Fruit fly (Drosophila melanogaster) whole organism, embryonic: Measurements from ENCODE around the gene CG7953.

Experiments used
- BEAF-32 ChIP-seq: fragments of 200-800 bp; sonication (Bioruptor generic); optimal IDR thresholded peaks from 3 replicates; lab custom pipeline; 2017; ENCODE audit warnings: missing biosample characterization, missing genetic modification characterization, mild to moderate bottlenecking, moderate library complexity, missing genetic modification reagents
- CG10209 ChIP-seq: fragments of 200-800 bp; sonication (Bioruptor generic); optimal IDR thresholded peaks from 3 replicates; lab custom pipeline; 2017; ENCODE audit warnings: missing biosample characterization, mild to moderate bottlenecking, missing genetic modification characterization, missing genetic modification reagents
- CG10274 ChIP-seq: fragments of 200-800 bp; sonication (Bioruptor generic); optimal IDR thresholded peaks from 3 replicates; lab custom pipeline; 2017; ENCODE audit warnings: missing biosample characterization, mild to moderate bottlenecking, missing genetic modification characterization
- CG10959 ChIP-seq: fragments of 200-800 bp; sonication (Bioruptor generic); IDR thresholded peaks from 2 replicates; pipeline ENCODE4 v1.3.6; 2022; ENCODE audit warnings: missing biosample characterization, missing genetic modification characterization
- CG11093 ChIP-seq: fragments of 200-800 bp; sonication (Bioruptor generic); IDR thresholded peaks from 3 replicates; pipeline ENCODE4 v1.3.6; 2022; ENCODE audit warnings: missing biosample characterization, missing genetic modification characterization
- CG11560 ChIP-seq: fragments of 200-800 bp; sonication (Bioruptor generic); IDR thresholded peaks from 3 replicates; pipeline ENCODE4 v1.3.6; 2022; ENCODE audit warnings: missing biosample characterization, missing genetic modification characterization
- CG12236 ChIP-seq: fragments of 200-800 bp; sonication (Bioruptor generic); optimal IDR thresholded peaks from 2 replicates; lab custom pipeline; 2016; ENCODE audit warnings: missing biosample characterization, missing genetic modification characterization
- CG14050 ChIP-seq: fragments of 200-800 bp; sonication (Bioruptor generic); IDR thresholded peaks from 3 replicates; pipeline ENCODE4 v1.3.6; 2022; ENCODE audit warnings: missing biosample characterization, missing genetic modification characterization
- CG14965 ChIP-seq: fragments of 200-800 bp; sonication (Bioruptor generic); optimal IDR thresholded peaks from 2 replicates; lab custom pipeline; 2016; ENCODE audit warnings: missing biosample characterization, missing genetic modification characterization, borderline replicate concordance
- CG15696 ChIP-seq: fragments of 200-800 bp; sonication (Bioruptor generic); optimal IDR thresholded peaks from 2 replicates; lab custom pipeline; 2019; ENCODE audit warnings: missing biosample characterization, mild to moderate bottlenecking, missing genetic modification characterization, moderate library complexity
- CG1603 ChIP-seq: fragments of 200-800 bp; sonication (Bioruptor generic); optimal IDR thresholded peaks from 2 replicates; lab custom pipeline; 2019; ENCODE audit warnings: missing biosample characterization, mild to moderate bottlenecking, missing genetic modification characterization, moderate library complexity
- CG16815 ChIP-seq: fragments of 200-800 bp; sonication (Bioruptor generic); optimal IDR thresholded peaks from 3 replicates; lab custom pipeline; 2017; ENCODE audit warnings: missing biosample characterization, mild to moderate bottlenecking, missing genetic modification characterization
- CG17802 ChIP-seq: fragments of 200-800 bp; sonication (Bioruptor generic); optimal IDR thresholded peaks from 2 replicates; lab custom pipeline; 2018; ENCODE audit warnings: missing biosample characterization, mild to moderate bottlenecking, missing genetic modification characterization, moderate library complexity
- CG2199 ChIP-seq: fragments of 200-800 bp; sonication (Bioruptor generic); IDR thresholded peaks from 3 replicates; pipeline ENCODE4 v1.3.6; 2022; ENCODE audit warnings: missing biosample characterization, missing genetic modification characterization
- CG2712 ChIP-seq: fragments of 200-800 bp; optimal IDR thresholded peaks from 3 replicates; lab custom pipeline; 2019; ENCODE audit warnings: missing biosample characterization, mild to moderate bottlenecking, missing genetic modification characterization, moderate library complexity
- CG5245 ChIP-seq: fragments of 200-800 bp; sonication (Bioruptor generic); optimal IDR thresholded peaks from 3 replicates; lab custom pipeline; 2016; ENCODE audit warnings: missing biosample characterization, missing genetic modification characterization
- CG6272 ChIP-seq: fragments of 200-800 bp; sonication (Bioruptor generic); IDR thresholded peaks from 2 replicates; pipeline ENCODE4 v1.3.6; 2022; ENCODE audit warnings: missing biosample characterization, missing genetic modification characterization
- CG6791 ChIP-seq: fragments of 200-800 bp; sonication (Bioruptor generic); IDR thresholded peaks from 3 replicates; pipeline ENCODE4 v1.3.6; 2022; ENCODE audit warnings: missing biosample characterization, missing genetic modification characterization; ENCODE audit not compliant: partially characterized antibody
- CG9437 ChIP-seq: fragments of 200-800 bp; sonication (Bioruptor generic); optimal IDR thresholded peaks from 2 replicates; lab custom pipeline; 2018; ENCODE audit warnings: missing biosample characterization, mild to moderate bottlenecking, missing genetic modification characterization
- CG9817 ChIP-seq: fragments of 200-800 bp; sonication (Bioruptor generic); optimal IDR thresholded peaks from 2 replicates; lab custom pipeline; 2018; ENCODE audit warnings: missing biosample characterization, mild to moderate bottlenecking, missing genetic modification characterization, moderate library complexity
- D ChIP-seq, 2 experiments: fragments of 200-800 bp in 1 of 2; fragments of >200 bp in 1 of 2; sonication (Bioruptor generic) in 1 of 2; optimal IDR thresholded peaks; 2 replicates in 1 of 2; 3 replicates in 1 of 2; lab custom pipeline; 2017; ENCODE audit warnings: mild to moderate bottlenecking in 1 of 2, missing biosample characterization in 1 of 2, missing genetic modification characterization in 1 of 2, missing genetic modification reagents in 1 of 2
- Gug ChIP-seq: fragments of 200-800 bp; sonication (Bioruptor generic); IDR thresholded peaks from 4 replicates; pipeline ENCODE4 v1.3.6; 2022; ENCODE audit warnings: missing biosample characterization, missing genetic modification characterization
- H15 ChIP-seq: fragments of 200-800 bp; sonication (Bioruptor generic); IDR thresholded peaks from 3 replicates; pipeline ENCODE4 v1.3.6; 2022; ENCODE audit warnings: missing biosample characterization, missing genetic modification characterization
- HLH54F ChIP-seq: fragments of 200-800 bp; sonication (Bioruptor generic); optimal IDR thresholded peaks from 3 replicates; lab custom pipeline; 2016; ENCODE audit warnings: missing biosample characterization, missing genetic modification characterization
- Jarid2 ChIP-seq: fragments of 200-800 bp; sonication (Bioruptor generic); optimal IDR thresholded peaks from 3 replicates; lab custom pipeline; 2017; ENCODE audit warnings: mild to moderate bottlenecking, missing biosample characterization, missing genetic modification reagents, missing genetic modification characterization
- Lpt ChIP-seq: fragments of >200 bp; optimal IDR thresholded peaks from 2 replicates; lab custom pipeline; 2018; ENCODE audit warnings: missing biosample characterization, missing genetic modification characterization
- Max ChIP-seq: fragments of 200-800 bp; sonication (Bioruptor generic); optimal IDR thresholded peaks from 2 replicates; lab custom pipeline; 2016; ENCODE audit warnings: missing biosample characterization, mild to moderate bottlenecking, missing genetic modification characterization
- Meics ChIP-seq: fragments of 200-800 bp; sonication (Bioruptor generic); optimal IDR thresholded peaks from 2 replicates; lab custom pipeline; 2017; ENCODE audit warnings: missing biosample characterization, mild to moderate bottlenecking, missing genetic modification characterization
- Nf-YC ChIP-seq: fragments of 200-800 bp; optimal IDR thresholded peaks from 3 replicates; lab custom pipeline; 2019; ENCODE audit warnings: missing biosample characterization, mild to moderate bottlenecking, missing genetic modification characterization, moderate library complexity
- Oaz ChIP-seq: fragments of 200-800 bp; sonication (Bioruptor generic); IDR thresholded peaks from 2 replicates; pipeline ENCODE4 v1.3.6; 2022; ENCODE audit warnings: missing biosample characterization, missing genetic modification characterization
- Opbp ChIP-seq: fragments of 200-800 bp; sonication (Bioruptor generic); IDR thresholded peaks from 3 replicates; pipeline ENCODE4 v1.3.6; 2022; ENCODE audit warnings: missing biosample characterization, missing genetic modification characterization; ENCODE audit not compliant: partially characterized antibody
- PHDP ChIP-seq: fragments of 200-800 bp; sonication (Bioruptor generic); optimal IDR thresholded peaks from 3 replicates; lab custom pipeline; 2018; ENCODE audit warnings: missing biosample characterization, mild to moderate bottlenecking, missing genetic modification characterization, moderate library complexity
- Poxn ChIP-seq: fragments of 200-800 bp; sonication (Bioruptor generic); IDR thresholded peaks from 2 replicates; pipeline ENCODE4 v1.3.6; 2022; ENCODE audit warnings: missing biosample characterization, missing genetic modification characterization
- Stat92E ChIP-seq, 3 experiments: fragments of >200 bp in 2 of 3; fragments of 200-800 bp in 1 of 3; sonication (Bioruptor generic) in 1 of 3; optimal IDR thresholded peaks; 2 replicates each; lab custom pipeline; 2017 to 2019; ENCODE audit warnings: missing biosample characterization in 3 of 3, missing genetic modification characterization in 3 of 3, mild to moderate bottlenecking in 1 of 3, moderate library complexity in 1 of 3
- TFAM ChIP-seq: fragments of 200-800 bp; sonication (Bioruptor generic); optimal IDR thresholded peaks from 2 replicates; lab custom pipeline; 2017; ENCODE audit warnings: missing biosample characterization, missing genetic modification characterization, inconsistent platforms
- Tbp ChIP-seq: fragments of >200 bp; optimal IDR thresholded peaks from 2 replicates; lab custom pipeline; 2018; ENCODE audit warnings: missing biosample characterization, missing genetic modification characterization
- ac ChIP-seq: fragments of 200-800 bp; sonication (Bioruptor generic); optimal IDR thresholded peaks from 3 replicates; lab custom pipeline; 2017; ENCODE audit warnings: missing biosample characterization, mild to moderate bottlenecking, missing genetic modification characterization
- amos ChIP-seq: fragments of 200-800 bp; sonication (Bioruptor generic); IDR thresholded peaks from 2 replicates; pipeline ENCODE4 v1.3.6; 2022; ENCODE audit warnings: missing biosample characterization, missing genetic modification characterization; ENCODE audit not compliant: partially characterized antibody
- chinmo ChIP-seq: fragments of 200-800 bp; sonication (Bioruptor generic); IDR thresholded peaks from 4 replicates; pipeline ENCODE4 v1.3.6; 2022; ENCODE audit warnings: missing biosample characterization, missing genetic modification characterization; ENCODE audit not compliant: partially characterized antibody
- grn ChIP-seq: fragments of 200-800 bp; sonication (Bioruptor generic); optimal IDR thresholded peaks from 3 replicates; lab custom pipeline; 2017; ENCODE audit warnings: missing biosample characterization, missing genetic modification characterization
- h ChIP-seq: fragments of >200 bp; optimal IDR thresholded peaks from 2 replicates; lab custom pipeline; 2017
- pan ChIP-seq, 4 experiments: fragments of >200 bp in 3 of 4; fragments of 200-800 bp in 1 of 4; sonication (Bioruptor generic) in 1 of 4; optimal IDR thresholded peaks in 3 of 4; IDR thresholded peaks in 1 of 4; 2 replicates each; pipeline versions ENCODE4 v1.3.6 to Lab custom; 2017 to 2022; ENCODE audit warnings: missing biosample characterization in 2 of 4, missing genetic modification characterization in 2 of 4, mixed read lengths in 1 of 4
- phol ChIP-seq: fragments of 200-800 bp; sonication (Bioruptor generic); optimal IDR thresholded peaks from 3 replicates; lab custom pipeline; 2018; ENCODE audit warnings: missing biosample characterization, mild to moderate bottlenecking, missing genetic modification characterization, moderate library complexity
- seq ChIP-seq: fragments of 200-800 bp; sonication (Bioruptor generic); IDR thresholded peaks from 2 replicates; pipeline ENCODE4 v1.3.6; 2022; ENCODE audit warnings: missing biosample characterization, missing genetic modification characterization
- slp2 ChIP-seq: fragments of 200-800 bp; sonication (Bioruptor generic); optimal IDR thresholded peaks from 2 replicates; lab custom pipeline; 2016; ENCODE audit warnings: missing biosample characterization, missing genetic modification characterization
- tap ChIP-seq: fragments of 200-800 bp; optimal IDR thresholded peaks from 3 replicates; lab custom pipeline; 2019; ENCODE audit warnings: missing biosample characterization, mild to moderate bottlenecking, missing genetic modification characterization, moderate library complexity
- tgo ChIP-seq: fragments of 200-800 bp; sonication (Bioruptor generic); IDR thresholded peaks from 3 replicates; pipeline ENCODE4 v1.3.6; 2022; ENCODE audit warnings: missing biosample characterization, missing genetic modification characterization
- tio ChIP-seq: fragments of 200-800 bp; sonication (Bioruptor generic); optimal IDR thresholded peaks from 2 replicates; lab custom pipeline; 2017; ENCODE audit warnings: missing biosample characterization, missing genetic modification characterization, inconsistent platforms

Gene CG7953

dm6 chr2L:13838647-13839390, 8.9 kb upstream of the CG7953 start (continued):
- TF ChIP-seq CG16815 (GFP tag; lab: Kevin White, UChicago) (no peak), CG10209 (GFP tag; lab: Kevin White, UChicago) (peak; percentile 16), TFAM (GFP tag; lab: Kevin White, UChicago) (no peak), tap (tag; lab: Kevin White, UChicago) (peak; percentile 19), CG15696 (tag; lab: Kevin White, UChicago) (peak; percentile 46), PHDP (peak; percentile 54), CG10274 (GFP tag; lab: Kevin White, UChicago) (no peak), tio (GFP tag; lab: Kevin White, UChicago) (no peak), CG6272 (GFP tag; lab: Robert Waterston, UW) (no peak), CG5245 (GFP tag; lab: Kevin White, UChicago) (no peak), CG6791 (no peak), chinmo (GFP tag; lab: Robert Waterston, UW) (peak; percentile 72; the same call in 2 of the 4 replicates), h (lab: Kevin White, UChicago) (no peak), Max (GFP tag; lab: Kevin White, UChicago) (no peak), CG11093 (GFP tag; lab: Robert Waterston, UW) (no peak), CG1603 (tag; lab: Kevin White, UChicago) (peak; percentile 43), ac (peak; percentile 18), Jarid2 (no peak), BEAF-32 (no peak), phol (no peak), CG12236 (GFP tag; lab: Kevin White, UChicago) (no peak), D (optimal IDR thresholded peaks at IDR 0.05; lab: Kevin White, UChicago) (no peak), D (GFP tag; optimal IDR thresholded peaks at IDR 0.05; lab: Kevin White, UChicago) (no peak), seq (GFP tag; lab: Robert Waterston, UW) (no peak; the same call in 1 of the 2 replicates), slp2 (GFP tag; lab: Kevin White, UChicago) (no peak), CG14050 (GFP tag; lab: Robert Waterston, UW) (no peak), Tbp (GFP tag; lab: Kevin White, UChicago) (no peak), CG10959 (GFP tag; lab: Robert Waterston, UW) (no peak), Nf-YC (tag; lab: Kevin White, UChicago) (peak; percentile 38), Meics (GFP tag; lab: Kevin White, UChicago) (peak; percentile 50), HLH54F (no peak), grn (GFP tag; lab: Kevin White, UChicago) (peak; percentile 82), Gug (GFP tag; lab: Robert Waterston, UW) (peak; percentile 22; the same call in 1 of the 4 replicates), Poxn (GFP tag; lab: Robert Waterston, UW) (no peak), tgo (GFP tag; lab: Robert Waterston, UW) (0 out of 3 replicates have a peak, but pooled peaks have one; percentile 14), CG11560 (no peak), CG2712 (tag; lab: Kevin White, UChicago) (peak; percentile 13), Lpt (GFP tag; lab: Kevin White, UChicago) (no peak), CG9437 (GFP tag; lab: Kevin White, UChicago) (peak; percentile 1), Opbp (no peak), amos (GFP tag; lab: Robert Waterston, UW) (no peak), CG17802 (tag; lab: Kevin White, UChicago) (no peak), CG14965 (GFP tag; lab: Kevin White, UChicago) (no peak), pan (optimal IDR thresholded peaks at IDR 0.05; lab: Kevin White, UChicago) (no peak), pan (GFP tag; optimal IDR thresholded peaks at IDR 0.05 in 1 of 2, IDR thresholded peaks at IDR 0.05 in 1 of 2) (peak in 1 of 2 experiments; percentile 22), H15 (no peak), Oaz (GFP tag; lab: Robert Waterston, UW) (no peak), CG2199 (0 out of 3 replicates have a peak, but pooled peaks have one; percentile 18), Stat92E (GFP tag; optimal IDR thresholded peaks at IDR 0.05; lab: Kevin White, UChicago) (no peak), CG9817 (peak; percentile 18)
